Worm (Caenorhabditis elegans) whole organism, young adult: ENCODE measurements around the gene cone-1.

Source experiments
- B0019.2 ChIP-seq: fragments of 200-800 bp; sonication (Bioruptor generic); conservative IDR thresholded peaks from 2 replicates; pipeline ENCODE4 v1.3.6; 2022; ENCODE audit warnings: missing genetic modification reagents, missing genetic modification characterization, missing compliant biosample characterization
- C17E4.6 ChIP-seq: fragments of 200-800 bp; sonication (Bioruptor generic); IDR thresholded peaks from 2 replicates; pipeline ENCODE4 v1.3.6; 2022; ENCODE audit warnings: missing genetic modification reagents, missing genetic modification characterization, missing compliant biosample characterization
- D2030.7 ChIP-seq: fragments of 200-800 bp; sonication (Bioruptor generic); IDR thresholded peaks from 2 replicates; pipeline ENCODE4 v1.3.6; 2022; ENCODE audit warnings: missing genetic modification reagents, missing genetic modification characterization, missing compliant biosample characterization
- F37B4.10 ChIP-seq: fragments of 200-800 bp; sonication (Bioruptor generic); IDR thresholded peaks from 2 replicates; pipeline ENCODE4 v1.3.6; 2022; ENCODE audit warnings: missing genetic modification characterization, missing compliant biosample characterization
- T07F8.4 ChIP-seq: sonication (generic microtip); optimal IDR thresholded peaks from 2 replicates; lab custom pipeline; 2016; ENCODE audit warnings: mild to moderate bottlenecking, missing genetic modification characterization, moderate library complexity, missing compliant biosample characterization
- T26A5.8 ChIP-seq: sonication (generic microtip); optimal IDR thresholded peaks from 2 replicates; lab custom pipeline; 2016; ENCODE audit warnings: missing genetic modification characterization, missing compliant biosample characterization
- Y67H2A.10 ChIP-seq: fragments of 200-800 bp; sonication (Bioruptor generic); conservative IDR thresholded peaks from 2 replicates; pipeline ENCODE4 v1.3.6; 2022; ENCODE audit warnings: missing genetic modification reagents, missing genetic modification characterization, missing compliant biosample characterization
- ama-1 ChIP-seq, 3 experiments: fragments of 150-350 bp in 1 of 3; sonication (generic microtip) in 2 of 3; optimal IDR thresholded peaks; 2 replicates each; lab custom pipeline; 2014 to 2018; ENCODE audit warnings: missing biosample characterization in 2 of 3, missing genetic modification characterization in 2 of 3, missing genetic modification reagents in 2 of 3
- cebp-2 ChIP-seq: fragments of 200-800 bp; sonication (Bioruptor generic); IDR thresholded peaks from 2 replicates; pipeline ENCODE4 v1.3.6; 2022; ENCODE audit warnings: missing genetic modification characterization, missing compliant biosample characterization
- ceh-100 ChIP-seq: fragments of 200-800 bp; sonication (Bioruptor generic); IDR thresholded peaks from 2 replicates; pipeline ENCODE4 v1.3.6; 2022; ENCODE audit warnings: missing genetic modification reagents, missing genetic modification characterization, missing compliant biosample characterization
- ceh-40 ChIP-seq: fragments of 200-800 bp; sonication (Bioruptor generic); IDR thresholded peaks from 2 replicates; pipeline ENCODE4 v1.3.6; 2022; ENCODE audit warnings: missing genetic modification characterization, missing compliant biosample characterization
- ceh-91 ChIP-seq: fragments of 200-800 bp; sonication (Bioruptor generic); IDR thresholded peaks from 2 replicates; pipeline ENCODE4 v1.3.6; 2022; ENCODE audit warnings: missing genetic modification reagents, missing genetic modification characterization, missing compliant biosample characterization
- chd-7 ChIP-seq: sonication (generic microtip); optimal IDR thresholded peaks from 2 replicates; lab custom pipeline; 2016; ENCODE audit warnings: mild to moderate bottlenecking, missing genetic modification characterization, moderate library complexity, missing compliant biosample characterization
- die-1 ChIP-seq: sonication (generic microtip); optimal IDR thresholded peaks from 2 replicates; lab custom pipeline; 2016; ENCODE audit warnings: missing genotype, mild to moderate bottlenecking, missing genetic modification characterization, missing compliant biosample characterization
- dox-1 ChIP-seq: fragments of 200-800 bp; sonication (Bioruptor generic); IDR thresholded peaks from 2 replicates; pipeline ENCODE4 v1.3.6; 2022; ENCODE audit warnings: missing genetic modification reagents, missing genetic modification characterization, missing compliant biosample characterization
- dpff-1 ChIP-seq: sonication (generic microtip); optimal IDR thresholded peaks from 2 replicates; lab custom pipeline; 2017; ENCODE audit warnings: mild to moderate bottlenecking, missing genetic modification characterization, missing compliant biosample characterization
- egl-18 ChIP-seq: fragments of 200-800 bp; sonication (Bioruptor generic); IDR thresholded peaks from 2 replicates; pipeline ENCODE4 v1.3.6; 2022; ENCODE audit warnings: missing genetic modification reagents, missing genetic modification characterization, missing compliant biosample characterization
- egrh-3 ChIP-seq: fragments of 200-800 bp; sonication (Bioruptor generic); IDR thresholded peaks from 2 replicates; pipeline ENCODE4 v1.3.6; 2022; ENCODE audit warnings: missing genetic modification reagents, missing genetic modification characterization, missing compliant biosample characterization
- ekl-4 ChIP-seq: fragments of 200-800 bp; sonication (Bioruptor generic); IDR thresholded peaks from 2 replicates; pipeline ENCODE4 v1.3.6; 2022; ENCODE audit warnings: missing genetic modification reagents, missing genetic modification characterization, missing compliant biosample characterization
- fkh-3 ChIP-seq: sonication (generic microtip); optimal IDR thresholded peaks from 2 replicates; lab custom pipeline; 2016; ENCODE audit warnings: mild to moderate bottlenecking, missing genetic modification characterization, missing compliant biosample characterization
- gei-17 ChIP-seq: fragments of 200-800 bp; sonication (Bioruptor generic); optimal IDR thresholded peaks from 2 replicates; lab custom pipeline; 2018; ENCODE audit warnings: mild to moderate bottlenecking, missing genetic modification characterization, missing compliant biosample characterization
- him-1 ChIP-seq: sonication (generic microtip); optimal IDR thresholded peaks from 2 replicates; lab custom pipeline; 2016; ENCODE audit warnings: missing genotype, missing genetic modification reagents, missing genetic modification characterization, missing compliant biosample characterization
- hlh-12 ChIP-seq: sonication (generic microtip); optimal IDR thresholded peaks from 2 replicates; lab custom pipeline; 2016; ENCODE audit warnings: missing genetic modification characterization, missing compliant biosample characterization
- hmg-1.2 ChIP-seq: fragments of 200-800 bp; sonication (Bioruptor generic); IDR thresholded peaks from 2 replicates; pipeline ENCODE4 v1.3.6; 2022; ENCODE audit warnings: missing genetic modification reagents, missing genetic modification characterization, missing compliant biosample characterization
- hmg-20 ChIP-seq: fragments of 200-800 bp; sonication (Bioruptor generic); IDR thresholded peaks from 2 replicates; pipeline ENCODE4 v1.3.6; 2022; ENCODE audit warnings: missing genetic modification reagents, missing genetic modification characterization, missing compliant biosample characterization
- hsf-1 ChIP-seq: fragments of 200-800 bp; sonication (Bioruptor generic); IDR thresholded peaks from 2 replicates; pipeline ENCODE4 v1.3.6; 2022; ENCODE audit warnings: missing genetic modification reagents, missing genetic modification characterization, missing compliant biosample characterization
- lag-1 ChIP-seq: fragments of 200-800 bp; sonication (Bioruptor generic); IDR thresholded peaks from 2 replicates; pipeline ENCODE4 v1.3.6; 2022; ENCODE audit warnings: missing genetic modification reagents, missing genetic modification characterization, missing compliant biosample characterization
- let-607 ChIP-seq, 2 experiments: fragments of 200-800 bp in 1 of 2; sonication (Bioruptor generic) in 1 of 2; sonication (generic microtip) in 1 of 2; optimal IDR thresholded peaks; 2 replicates each; lab custom pipeline; 2016 to 2018; ENCODE audit warnings: mild to moderate bottlenecking in 2 of 2, missing compliant biosample characterization in 2 of 2, missing genetic modification characterization in 2 of 2, moderate library complexity in 2 of 2, missing genotype in 1 of 2
- lin-35 ChIP-seq, 3 experiments: fragments of 150-350 bp in 2 of 3; sonication (generic microtip) in 1 of 3; optimal IDR thresholded peaks; 2 replicates each; lab custom pipeline; 2014 to 2018; ENCODE audit warnings: missing biosample characterization in 3 of 3, missing genetic modification characterization in 3 of 3, missing genetic modification reagents in 3 of 3
- lin-40 ChIP-seq: sonication (generic microtip); optimal IDR thresholded peaks from 2 replicates; lab custom pipeline; 2016; ENCODE audit warnings: missing genetic modification characterization, mild to moderate bottlenecking, missing compliant biosample characterization, missing genotype, missing genetic modification reagents
- madf-10 ChIP-seq: sonication (generic microtip); optimal IDR thresholded peaks from 2 replicates; lab custom pipeline; 2016; ENCODE audit warnings: mild to moderate bottlenecking, missing genetic modification characterization, missing compliant biosample characterization
- madf-3 ChIP-seq: fragments of 200-800 bp; sonication (Bioruptor generic); IDR thresholded peaks from 2 replicates; pipeline ENCODE4 v1.3.6; 2022; ENCODE audit warnings: missing genetic modification reagents, missing genetic modification characterization, missing compliant biosample characterization
- madf-8 ChIP-seq: fragments of 200-800 bp; sonication (Bioruptor generic); conservative IDR thresholded peaks from 2 replicates; pipeline ENCODE4 v1.3.6; 2022; ENCODE audit warnings: missing genetic modification reagents, missing genetic modification characterization, missing compliant biosample characterization
- nfya-1 ChIP-seq: sonication (generic microtip); optimal IDR thresholded peaks from 2 replicates; lab custom pipeline; 2017; ENCODE audit warnings: antibody characterized with exemption, missing compliant biosample characterization, missing genetic modification characterization, borderline replicate concordance; ENCODE audit not compliant: insufficient read depth
- nfyb-1 ChIP-seq: fragments of 200-800 bp; sonication (Bioruptor generic); IDR thresholded peaks from 2 replicates; pipeline ENCODE4 v1.3.6; 2022; ENCODE audit warnings: missing genetic modification reagents, missing genetic modification characterization, missing compliant biosample characterization
- nhr-27 ChIP-seq: fragments of 200-800 bp; sonication (Bioruptor generic); optimal IDR thresholded peaks from 2 replicates; lab custom pipeline; 2018; ENCODE audit warnings: mild to moderate bottlenecking, missing genetic modification characterization, moderate library complexity, missing compliant biosample characterization
- nhr-80 ChIP-seq: sonication (generic microtip); optimal IDR thresholded peaks from 2 replicates; lab custom pipeline; 2016; ENCODE audit warnings: missing genetic modification characterization, missing compliant biosample characterization
- pha-4 ChIP-seq: fragments of 150-350 bp; sonication (generic microtip); optimal IDR thresholded peaks from 2 replicates; lab custom pipeline; 2014; ENCODE audit warnings: missing biosample characterization, missing genetic modification reagents, missing genetic modification characterization
- sdz-38 ChIP-seq: sonication (generic microtip); optimal IDR thresholded peaks from 2 replicates; lab custom pipeline; 2016; ENCODE audit warnings: missing genotype, missing genetic modification characterization, missing compliant biosample characterization
- snpc-4 ChIP-seq, 5 experiments: fragments of 150-350 bp in 1 of 5; sonication (generic microtip) in 4 of 5; optimal IDR thresholded peaks; 2 replicates each; lab custom pipeline; 2014 to 2018; ENCODE audit warnings: missing genetic modification characterization in 5 of 5, missing biosample characterization in 3 of 5, antibody characterized with exemption in 2 of 5, mild to moderate bottlenecking in 2 of 5, missing compliant biosample characterization in 2 of 5, missing genotype in 2 of 5, moderate library complexity in 2 of 5, missing genetic modification reagents in 1 of 5
- somi-1 ChIP-seq: fragments of 200-800 bp; sonication (Bioruptor generic); optimal IDR thresholded peaks from 2 replicates; lab custom pipeline; 2018; ENCODE audit warnings: mild to moderate bottlenecking, missing genetic modification characterization, missing compliant biosample characterization
- sptf-2 ChIP-seq: fragments of 200-800 bp; sonication (Bioruptor generic); optimal IDR thresholded peaks from 2 replicates; lab custom pipeline; 2018; ENCODE audit warnings: mild to moderate bottlenecking, missing genetic modification characterization, missing compliant biosample characterization
- unc-130 ChIP-seq: sonication (generic microtip); optimal IDR thresholded peaks from 2 replicates; lab custom pipeline; 2016; ENCODE audit warnings: missing genetic modification reagents, missing genetic modification characterization, missing compliant biosample characterization
- unc-62 ChIP-seq: fragments of 150-350 bp; optimal IDR thresholded peaks from 2 replicates; lab custom pipeline; 2014; ENCODE audit warnings: missing biosample characterization, missing genetic modification reagents, missing genetic modification characterization
- zim-3 ChIP-seq: sonication (generic microtip); optimal IDR thresholded peaks from 2 replicates; lab custom pipeline; 2017; ENCODE audit warnings: mild to moderate bottlenecking, missing genetic modification characterization, moderate library complexity, missing compliant biosample characterization
- ztf-18 ChIP-seq: sonication (generic microtip); optimal IDR thresholded peaks from 2 replicates; lab custom pipeline; 2016; ENCODE audit warnings: missing genotype, mild to moderate bottlenecking, missing genetic modification characterization, missing compliant biosample characterization
- ztf-28 ChIP-seq: fragments of 200-800 bp; sonication (Bioruptor generic); IDR thresholded peaks from 2 replicates; pipeline ENCODE4 v1.3.6; 2022; ENCODE audit warnings: missing genetic modification reagents, missing genetic modification characterization, missing compliant biosample characterization
- ztf-3 ChIP-seq: fragments of 200-800 bp; sonication (Bioruptor generic); optimal IDR thresholded peaks from 2 replicates; lab custom pipeline; 2018; ENCODE audit warnings: mild to moderate bottlenecking, missing genetic modification characterization, missing compliant biosample characterization

The cone-1 gene

ce11 chrIII:2535122-2535521, 4.7 kb downstream of the cone-1 start (continued):
- no peak for TF ChIP-seq hmg-20 (GFP tag; lab: Robert Waterston, UW)
- TF ChIP-seq unc-130 (GFP tag; lab: Kevin White, UChicago): no peak
- no peak for TF ChIP-seq sdz-38 (tag; lab: Kevin White, UChicago)
- no peak for TF ChIP-seq nhr-80 (tag; lab: Kevin White, UChicago)
- no peak for TF ChIP-seq ceh-100
- TF ChIP-seq chd-7: no peak
- TF ChIP-seq gei-17 (GFP tag; lab: Kevin White, UChicago): no peak
- no peak for TF ChIP-seq fkh-3
- no peak for TF ChIP-seq hsf-1 (GFP tag; lab: Robert Waterston, UW)
- TF ChIP-seq T07F8.4: no peak
- TF ChIP-seq hmg-1.2: peak; percentile 25; the same call in 1 of the 2 replicates
- no peak for TF ChIP-seq Y67H2A.10 (GFP tag; lab: Robert Waterston, UW)
- TF ChIP-seq madf-3 (GFP tag; lab: Robert Waterston, UW): no peak
- TF ChIP-seq egrh-3 (GFP tag; lab: Robert Waterston, UW): peak; percentile 64; the same call in 1 of the 2 replicates
- TF ChIP-seq dox-1 (GFP tag; lab: Robert Waterston, UW): no peak

- TF ChIP-seq D2030.7 (GFP tag; lab: Robert Waterston, UW) (no peak), B0019.2 (GFP tag; lab: Robert Waterston, UW) (no peak), lag-1 (GFP tag; lab: Robert Waterston, UW) (no peak), ceh-40 (no peak), ama-1 (optimal IDR thresholded peaks at IDR 0.05; lab: Kevin White, UChicago) (no peak), ama-1 (GFP tag; optimal IDR thresholded peaks at IDR 0.05; lab: Kevin White, UChicago) (no peak), ekl-4 (no peak), egl-18 (GFP tag; lab: Robert Waterston, UW) (no peak), die-1 (tag; lab: Kevin White, UChicago) (no peak), lin-40 (no peak), ztf-3 (GFP tag; lab: Kevin White, UChicago) (no peak), lin-35 (GFP tag; optimal IDR thresholded peaks at IDR 0.05; lab: Kevin White, UChicago) (no peak), dpff-1 (no peak), madf-10 (tag; lab: Kevin White, UChicago) (no peak), pha-4 (tag; lab: Kevin White, UChicago) (no peak), ztf-18 (no peak), ceh-91 (GFP tag; lab: Robert Waterston, UW) (no peak), nfya-1 (no peak), hmg-1.2 (no peak), F37B4.10 (GFP tag; lab: Robert Waterston, UW) (no peak)
- TF ChIP-seq, all 124 proteins: peak for 0
Measured at ce11 chrIII:2540520-2540919, 10.1 kb downstream of the cone-1 start.

ce11 chrIII:2546298-2546697, 15.9 kb downstream of the cone-1 start:
- TF ChIP-seq let-607 (tag; optimal IDR thresholded peaks at IDR 0.05; lab: Kevin White, UChicago): no peak
- no peak for TF ChIP-seq ztf-28 (GFP tag; lab: Robert Waterston, UW)
- TF ChIP-seq T26A5.8 (tag; lab: Kevin White, UChicago): no peak
- TF ChIP-seq madf-8: no peak
- no peak for TF ChIP-seq hlh-12 (tag; lab: Kevin White, UChicago)
- TF ChIP-seq snpc-4 (GFP tag; optimal IDR thresholded peaks at IDR 0.05; lab: Kevin White, UChicago): no peak
- no peak for TF ChIP-seq snpc-4 (tag; optimal IDR thresholded peaks at IDR 0.05; lab: Kevin White, UChicago)
- no peak for TF ChIP-seq hmg-1.2
- TF ChIP-seq nhr-27 (tag; lab: Kevin White, UChicago): no peak
- no peak for TF ChIP-seq unc-62 (GFP tag; lab: Kevin White, UChicago)
- no peak for TF ChIP-seq cebp-2 (GFP tag; lab: Robert Waterston, UW)
- no peak for TF ChIP-seq somi-1 (GFP tag; lab: Kevin White, UChicago)
- peak; percentile 39 for TF ChIP-seq him-1 (tag; lab: Kevin White, UChicago)
- TF ChIP-seq zim-3 (tag; lab: Kevin White, UChicago): no peak
- TF ChIP-seq nfyb-1 (GFP tag; lab: Robert Waterston, UW): peak; percentile 94
- TF ChIP-seq hsf-1 (GFP tag; lab: Robert Waterston, UW): peak; percentile 63; the same call in 1 of the 2 replicates
- TF ChIP-seq madf-10 (tag; lab: Kevin White, UChicago): no peak
- TF ChIP-seq C17E4.6 (GFP tag; lab: Robert Waterston, UW): no peak
- TF ChIP-seq sptf-2 (GFP tag; lab: Kevin White, UChicago): no peak
- TF ChIP-seq chd-7: no peak
